Fruit fly (Drosophila melanogaster): Measurements from ENCODE around the gene Dys.

DNA sequence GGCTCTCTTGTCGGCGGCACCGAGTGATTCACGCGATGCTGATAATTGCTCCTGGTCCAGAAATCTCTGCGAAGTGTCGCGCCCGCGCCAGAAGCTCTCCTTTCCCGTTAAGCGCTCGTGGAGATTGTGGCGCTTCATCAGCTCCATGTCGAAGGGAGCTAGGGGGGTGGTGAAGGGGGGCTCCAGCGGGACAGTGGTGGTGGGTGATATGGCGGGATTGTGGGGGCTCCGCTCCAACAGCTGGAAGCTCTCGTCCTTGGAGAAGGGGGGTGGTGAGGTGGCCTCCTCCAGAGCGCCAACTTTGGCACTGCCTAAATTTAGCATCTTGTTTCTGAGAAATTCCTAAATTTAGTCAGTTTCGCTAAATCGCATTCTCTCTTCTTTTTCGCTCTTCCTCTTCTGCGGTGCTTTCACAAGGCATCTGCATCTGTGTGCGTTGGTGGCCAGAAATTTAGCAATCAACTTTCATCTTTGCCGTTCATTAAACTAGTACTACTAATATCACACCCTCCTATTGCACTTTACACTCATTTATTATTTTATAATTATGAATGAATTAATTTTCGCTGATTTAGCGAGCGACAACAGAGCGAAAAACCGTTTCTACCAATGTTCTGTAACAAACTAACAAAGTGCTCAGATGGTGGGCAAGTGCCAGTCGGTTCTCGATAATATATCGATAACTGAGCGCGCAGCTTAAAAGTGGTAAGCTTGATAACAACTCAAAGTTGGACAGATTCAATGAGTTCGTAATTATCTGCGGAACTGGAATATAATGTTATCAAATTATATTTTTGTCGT lies 181.4 kb downstream of the Dys start, which contains the start of gene subdued:
- TF ChIP-seq CG14655 (GFP tag; optimal IDR thresholded peaks at IDR 0.05) (no peak), Pif1B (GFP tag; optimal IDR thresholded peaks at IDR 0.05) (no peak), CG8159 (tag; optimal IDR thresholded peaks at IDR 0.05) (no peak), EcR (GFP tag; optimal IDR thresholded peaks at IDR 0.05) (no peak), CG4496 (GFP tag; IDR thresholded peaks at IDR 0.05) (0 out of 3 replicates have a peak, but pooled peaks have one; percentile 23)

All from whole organism, pupa.